Worm (Caenorhabditis elegans) whole organism, young adult: ENCODE measurements around the gene nlp-52.

Experiments used
- C06A6.2 ChIP-seq: fragments of 200-800 bp; sonication (Bioruptor generic); conservative IDR thresholded peaks from 2 replicates; pipeline ENCODE4 v1.3.6; 2022; ENCODE audit warnings: missing genetic modification characterization, missing compliant biosample characterization
- C17E4.6 ChIP-seq: fragments of 200-800 bp; sonication (Bioruptor generic); IDR thresholded peaks from 2 replicates; pipeline ENCODE4 v1.3.6; 2022; ENCODE audit warnings: missing genetic modification reagents, missing genetic modification characterization, missing compliant biosample characterization
- F10E7.11 ChIP-seq: sonication (generic microtip); optimal IDR thresholded peaks from 2 replicates; lab custom pipeline; 2017; ENCODE audit warnings: mild to moderate bottlenecking, missing genetic modification characterization, moderate library complexity, missing compliant biosample characterization
- F23B12.7 ChIP-seq: sonication (generic microtip); optimal IDR thresholded peaks from 2 replicates; lab custom pipeline; 2017; ENCODE audit warnings: missing genetic modification characterization, mild to moderate bottlenecking, missing compliant biosample characterization, antibody characterized with exemption, moderate library complexity; ENCODE audit not compliant: insufficient read depth
- F49E8.2 ChIP-seq: sonication (generic microtip); optimal IDR thresholded peaks from 3 replicates; lab custom pipeline; 2017; ENCODE audit warnings: missing genetic modification characterization, mild to moderate bottlenecking, missing compliant biosample characterization, antibody characterized with exemption, moderate library complexity; ENCODE audit not compliant: insufficient read depth
- F55B11.4 ChIP-seq: sonication (generic microtip); optimal IDR thresholded peaks from 2 replicates; lab custom pipeline; 2016; ENCODE audit warnings: missing compliant biosample characterization, missing genetic modification characterization, borderline replicate concordance; ENCODE audit not compliant: insufficient read depth
- Y79H2A.3 ChIP-seq: fragments of 200-800 bp; sonication (Bioruptor generic); conservative IDR thresholded peaks from 2 replicates; pipeline ENCODE4 v1.3.6; 2022; ENCODE audit warnings: missing genetic modification reagents, missing genetic modification characterization, missing compliant biosample characterization
- ama-1 ChIP-seq, 3 experiments: fragments of 150-350 bp in 1 of 3; sonication (generic microtip) in 2 of 3; optimal IDR thresholded peaks; 2 replicates each; lab custom pipeline; 2014 to 2018; ENCODE audit warnings: missing biosample characterization in 2 of 3, missing genetic modification characterization in 2 of 3, missing genetic modification reagents in 2 of 3
- athp-1 ChIP-seq: sonication (generic microtip); optimal IDR thresholded peaks from 2 replicates; lab custom pipeline; 2017; ENCODE audit warnings: mild to moderate bottlenecking, missing genetic modification characterization, missing compliant biosample characterization
- bed-1 ChIP-seq: fragments of 200-800 bp; sonication (Bioruptor generic); IDR thresholded peaks from 2 replicates; pipeline ENCODE4 v1.3.6; 2022; ENCODE audit warnings: missing genetic modification reagents, missing genetic modification characterization, missing compliant biosample characterization
- bed-2 ChIP-seq: fragments of 200-800 bp; sonication (Bioruptor generic); IDR thresholded peaks from 2 replicates; pipeline ENCODE4 v1.3.6; 2022; ENCODE audit warnings: missing genetic modification reagents, missing genetic modification characterization, missing compliant biosample characterization
- ccch-3 ChIP-seq: fragments of 200-800 bp; sonication (Bioruptor generic); optimal IDR thresholded peaks from 2 replicates; lab custom pipeline; 2018; ENCODE audit warnings: mild to moderate bottlenecking, missing genetic modification characterization, missing compliant biosample characterization
- ceh-100 ChIP-seq: fragments of 200-800 bp; sonication (Bioruptor generic); IDR thresholded peaks from 2 replicates; pipeline ENCODE4 v1.3.6; 2022; ENCODE audit warnings: missing genetic modification reagents, missing genetic modification characterization, missing compliant biosample characterization
- ceh-79 ChIP-seq: sonication (generic microtip); optimal IDR thresholded peaks from 2 replicates; lab custom pipeline; 2017; ENCODE audit warnings: mild to moderate bottlenecking, missing genetic modification characterization, missing compliant biosample characterization
- ceh-91 ChIP-seq: fragments of 200-800 bp; sonication (Bioruptor generic); IDR thresholded peaks from 2 replicates; pipeline ENCODE4 v1.3.6; 2022; ENCODE audit warnings: missing genetic modification reagents, missing genetic modification characterization, missing compliant biosample characterization
- die-1 ChIP-seq: sonication (generic microtip); optimal IDR thresholded peaks from 2 replicates; lab custom pipeline; 2016; ENCODE audit warnings: missing genotype, mild to moderate bottlenecking, missing genetic modification characterization, missing compliant biosample characterization
- dpl-1 ChIP-seq: fragments of 150-350 bp; optimal IDR thresholded peaks from 2 replicates; lab custom pipeline; 2014; ENCODE audit warnings: missing biosample characterization, missing genetic modification reagents, missing genetic modification characterization
- him-1 ChIP-seq: sonication (generic microtip); optimal IDR thresholded peaks from 2 replicates; lab custom pipeline; 2016; ENCODE audit warnings: missing genotype, missing genetic modification reagents, missing genetic modification characterization, missing compliant biosample characterization
- hlh-12 ChIP-seq: sonication (generic microtip); optimal IDR thresholded peaks from 2 replicates; lab custom pipeline; 2016; ENCODE audit warnings: missing genetic modification characterization, missing compliant biosample characterization
- hmg-20 ChIP-seq: fragments of 200-800 bp; sonication (Bioruptor generic); IDR thresholded peaks from 2 replicates; pipeline ENCODE4 v1.3.6; 2022; ENCODE audit warnings: missing genetic modification reagents, missing genetic modification characterization, missing compliant biosample characterization
- lin-40 ChIP-seq: sonication (generic microtip); optimal IDR thresholded peaks from 2 replicates; lab custom pipeline; 2016; ENCODE audit warnings: missing genetic modification characterization, mild to moderate bottlenecking, missing compliant biosample characterization, missing genotype, missing genetic modification reagents
- lin-54 ChIP-seq: fragments of 200-800 bp; sonication (Bioruptor generic); optimal IDR thresholded peaks from 2 replicates; lab custom pipeline; 2018; ENCODE audit warnings: mild to moderate bottlenecking, missing genetic modification characterization, missing compliant biosample characterization
- lir-1 ChIP-seq: fragments of 200-800 bp; sonication (Bioruptor generic); conservative IDR thresholded peaks from 2 replicates; pipeline ENCODE4 v1.3.6; 2022; ENCODE audit warnings: missing genetic modification reagents, missing genetic modification characterization, missing compliant biosample characterization
- madf-10 ChIP-seq: sonication (generic microtip); optimal IDR thresholded peaks from 2 replicates; lab custom pipeline; 2016; ENCODE audit warnings: mild to moderate bottlenecking, missing genetic modification characterization, missing compliant biosample characterization
- mes-4 ChIP-seq: sonication (generic microtip); optimal IDR thresholded peaks from 2 replicates; lab custom pipeline; 2016; ENCODE audit warnings: missing genotype, missing genetic modification characterization, missing compliant biosample characterization
- mxl-1 ChIP-seq: sonication (generic microtip); optimal IDR thresholded peaks from 2 replicates; lab custom pipeline; 2016; ENCODE audit warnings: missing genetic modification characterization, missing compliant biosample characterization
- nfya-1 ChIP-seq: sonication (generic microtip); optimal IDR thresholded peaks from 2 replicates; lab custom pipeline; 2017; ENCODE audit warnings: antibody characterized with exemption, missing compliant biosample characterization, missing genetic modification characterization, borderline replicate concordance; ENCODE audit not compliant: insufficient read depth
- nfya-2 ChIP-seq: fragments of 200-800 bp; sonication (Bioruptor generic); IDR thresholded peaks from 2 replicates; pipeline ENCODE4 v1.3.6; 2022; ENCODE audit warnings: missing genetic modification reagents, missing genetic modification characterization, missing compliant biosample characterization
- nhr-120 ChIP-seq: fragments of 200-800 bp; sonication (Bioruptor generic); IDR thresholded peaks from 2 replicates; pipeline ENCODE4 v1.3.6; 2022; ENCODE audit warnings: missing genetic modification characterization, missing compliant biosample characterization
- nhr-90 ChIP-seq: sonication (generic microtip); optimal IDR thresholded peaks from 2 replicates; lab custom pipeline; 2016; ENCODE audit warnings: missing genotype, mild to moderate bottlenecking, missing genetic modification characterization, missing compliant biosample characterization
- snpc-4 ChIP-seq, 5 experiments: fragments of 150-350 bp in 1 of 5; sonication (generic microtip) in 4 of 5; optimal IDR thresholded peaks; 2 replicates each; lab custom pipeline; 2014 to 2018; ENCODE audit warnings: missing genetic modification characterization in 5 of 5, missing biosample characterization in 3 of 5, antibody characterized with exemption in 2 of 5, mild to moderate bottlenecking in 2 of 5, missing compliant biosample characterization in 2 of 5, missing genotype in 2 of 5, moderate library complexity in 2 of 5, missing genetic modification reagents in 1 of 5
- tbp1 ChIP-seq: fragments of 200-800 bp; sonication (Bioruptor generic); optimal IDR thresholded peaks from 2 replicates; lab custom pipeline; 2018; ENCODE audit warnings: mild to moderate bottlenecking, missing genetic modification characterization, missing compliant biosample characterization
- tbx-9 ChIP-seq: sonication (generic microtip); optimal IDR thresholded peaks from 2 replicates; lab custom pipeline; 2016; ENCODE audit warnings: borderline replicate concordance, missing genetic modification characterization, inconsistent platforms, missing compliant biosample characterization
- unc-62 ChIP-seq: fragments of 150-350 bp; optimal IDR thresholded peaks from 2 replicates; lab custom pipeline; 2014; ENCODE audit warnings: missing biosample characterization, missing genetic modification reagents, missing genetic modification characterization
- xnd-1 ChIP-seq: sonication (generic microtip); optimal IDR thresholded peaks from 2 replicates; lab custom pipeline; 2016; ENCODE audit warnings: missing genotype, missing genetic modification reagents, missing genetic modification characterization, missing compliant biosample characterization
- ztf-18 ChIP-seq: sonication (generic microtip); optimal IDR thresholded peaks from 2 replicates; lab custom pipeline; 2016; ENCODE audit warnings: missing genotype, mild to moderate bottlenecking, missing genetic modification characterization, missing compliant biosample characterization
- ztf-25 ChIP-seq: fragments of 200-800 bp; sonication (Bioruptor generic); IDR thresholded peaks from 2 replicates; pipeline ENCODE4 v1.3.6; 2022; ENCODE audit warnings: missing genetic modification reagents, missing genetic modification characterization, missing compliant biosample characterization
- ztf-3 ChIP-seq: fragments of 200-800 bp; sonication (Bioruptor generic); optimal IDR thresholded peaks from 2 replicates; lab custom pipeline; 2018; ENCODE audit warnings: mild to moderate bottlenecking, missing genetic modification characterization, missing compliant biosample characterization

Gene nlp-52

ce11 chrIII:770958-771357 is 9.4 kb downstream of the nlp-52 start, which contains the start of gene tpst-2:
tpst-2 (plus strand) TSS chrIII:771258.
- TF ChIP-seq ztf-18 (tag; lab: Kevin White, UChicago) (no peak), nhr-90 (tag; lab: Kevin White, UChicago) (no peak), Y79H2A.3 (GFP tag; lab: Robert Waterston, UW) (no peak), F49E8.2 (no peak), lir-1 (no peak), xnd-1 (tag; lab: Kevin White, UChicago) (no peak), unc-62 (GFP tag; lab: Kevin White, UChicago) (no peak), nfya-2 (GFP tag; lab: Robert Waterston, UW) (no peak), ceh-100 (no peak), ceh-79 (tag; lab: Kevin White, UChicago) (no peak), bed-1 (GFP tag; lab: Robert Waterston, UW) (no peak), tbx-9 (tag; lab: Kevin White, UChicago) (no peak), ama-1 (optimal IDR thresholded peaks at IDR 0.05; lab: Kevin White, UChicago) (no peak), ama-1 (GFP tag; optimal IDR thresholded peaks at IDR 0.05; lab: Kevin White, UChicago) (no peak)

ce11 chrIII:772675-773074 is 11.1 kb downstream of the nlp-52 start:
- no peak for TF ChIP-seq tbx-9 (tag; lab: Kevin White, UChicago)
- no peak for TF ChIP-seq him-1 (tag; lab: Kevin White, UChicago)
- TF ChIP-seq, all 124 proteins: peak for 0

- TF ChIP-seq C06A6.2: no peak
- TF ChIP-seq athp-1 (tag; lab: Kevin White, UChicago): no peak
- no peak for TF ChIP-seq hmg-20 (GFP tag; lab: Robert Waterston, UW)
- no peak for TF ChIP-seq bed-2
- TF ChIP-seq, all 124 proteins: peak for 0
These were observed 11.5 kb downstream of the nlp-52 start, which contains the start of gene cyn-6 for ce11 chrIII:773114-773513. cyn-6 (plus strand) TSS chrIII:773414.

- TF ChIP-seq tbx-9 (tag; lab: Kevin White, UChicago) (no peak), ztf-18 (tag; lab: Kevin White, UChicago) (no peak), ceh-91 (GFP tag; lab: Robert Waterston, UW) (no peak), hlh-12 (tag; lab: Kevin White, UChicago) (no peak), snpc-4 (GFP tag; optimal IDR thresholded peaks at IDR 0.05; lab: Kevin White, UChicago) (no peak), snpc-4 (tag; optimal IDR thresholded peaks at IDR 0.05; lab: Kevin White, UChicago) (no peak), mxl-1 (tag; lab: Kevin White, UChicago) (no peak), F23B12.7 (no peak), ztf-3 (GFP tag; lab: Kevin White, UChicago) (no peak), lin-40 (tag; lab: Kevin White, UChicago) (no peak), ccch-3 (no peak)
These were observed 13.9 kb downstream of the nlp-52 start for ce11 chrIII:775443-775842.

ce11 chrIII:778771-779170 is 17.2 kb downstream of the nlp-52 start, which contains the start of gene alh-11:
alh-11 (minus strand) TSS chrIII:778871.
- TF ChIP-seq madf-10 (no peak), dpl-1 (GFP tag; lab: Kevin White, UChicago) (no peak), mes-4 (no peak), ztf-25 (no peak), nfya-1 (no peak), F10E7.11 (tag; lab: Kevin White, UChicago) (no peak), F55B11.4 (tag; lab: Kevin White, UChicago) (no peak), tbp1 (GFP tag; lab: Kevin White, UChicago) (no peak), nhr-120 (GFP tag; lab: Robert Waterston, UW) (no peak), lin-54 (GFP tag; lab: Kevin White, UChicago) (no peak), nfya-2 (GFP tag; lab: Robert Waterston, UW) (no peak), ceh-100 (no peak), die-1 (no peak), C17E4.6 (no peak)
